Worm (Caenorhabditis elegans) whole organism, L4 larva: ENCODE measurements around the gene F09C6.11.

Experiments used
- Y48G9A.11 ChIP-seq: fragments of 200-800 bp; sonication (Bioruptor generic); IDR thresholded peaks from 2 replicates; pipeline ENCODE4 v1.3.6; 2022; ENCODE audit warnings: missing genetic modification reagents, missing genetic modification characterization, missing compliant biosample characterization
- ZK546.5 ChIP-seq, 2 experiments: sonication (generic microtip); optimal IDR thresholded peaks; 2 replicates each; lab custom pipeline; 2017; ENCODE audit warnings: missing biosample characterization in 2 of 2, missing genetic modification characterization in 2 of 2
- aha-1 ChIP-seq: fragments of 150-350 bp; peaks from one replicate; lab custom pipeline; 2014; ENCODE audit warnings: missing biosample characterization, missing genetic modification characterization
- ceh-82 ChIP-seq: sonication (generic microtip); optimal IDR thresholded peaks from 2 replicates; lab custom pipeline; 2017; ENCODE audit warnings: missing biosample characterization, missing genetic modification characterization
- egl-27 ChIP-seq: sonication (generic microtip); optimal IDR thresholded peaks from 3 replicates; lab custom pipeline; 2017; ENCODE audit warnings: missing biosample characterization, missing genetic modification reagents, missing genetic modification characterization
- nhr-25 ChIP-seq: sonication (generic microtip); optimal IDR thresholded peaks from 2 replicates; lab custom pipeline; 2017; ENCODE audit warnings: missing genetic modification characterization, mild to moderate bottlenecking, missing compliant biosample characterization, antibody characterized with exemption, moderate library complexity, borderline replicate concordance; ENCODE audit not compliant: insufficient read depth
- nhr-28 ChIP-seq: fragments of 150-350 bp; optimal IDR thresholded peaks from 2 replicates; lab custom pipeline; 2014; ENCODE audit warnings: missing biosample characterization, missing genetic modification characterization
- skn-1 ChIP-seq: fragments of 150-350 bp; optimal IDR thresholded peaks from 2 replicates; lab custom pipeline; 2014; ENCODE audit warnings: missing biosample characterization, missing genetic modification characterization
- snpc-4 ChIP-seq: fragments of 150-350 bp; optimal IDR thresholded peaks from 2 replicates; lab custom pipeline; 2014; ENCODE audit warnings: missing biosample characterization, missing genetic modification characterization

ce11 chrV:16834989-16835388, 47.1 kb downstream of the F09C6.11 start, which contains the start of gene tni-3:
- no peak for TF ChIP-seq ZK546.5 (tag; optimal IDR thresholded peaks at IDR 0.05; lab: Kevin White, UChicago)
- no peak for TF ChIP-seq ceh-82 (tag; lab: Kevin White, UChicago)
- TF ChIP-seq Y48G9A.11 = no peak
- no peak for TF ChIP-seq skn-1 (tag; lab: Kevin White, UChicago)
- TF ChIP-seq nhr-25 = no peak
- TF ChIP-seq aha-1 = no peak
- TF ChIP-seq egl-27 (tag; lab: Kevin White, UChicago) = no peak
- no peak for TF ChIP-seq nhr-28 (tag; lab: Kevin White, UChicago)
- no peak for TF ChIP-seq snpc-4
